Worm (Caenorhabditis elegans): Measurements from ENCODE around the gene C10F3.7.

C10F3.7 gene

ce11 chrV:5995598-5995997 is 8.9 kb upstream of the C10F3.7 start:
- TF ChIP-seq aha-1 (tag) (peak; percentile 17), daf-12 (tag; optimal IDR thresholded peaks at IDR 0.05) (no peak), daf-16 (GFP tag; optimal IDR thresholded peaks at IDR 0.05) (peak in 1 of 2 experiments; percentile 30), daf-16 (tag; optimal IDR thresholded peaks at IDR 0.05) (no peak)

- TF ChIP-seq ama-1 (optimal IDR thresholded peaks at IDR 0.05) (no peak), mdt-29 (GFP tag; IDR thresholded peaks at IDR 0.05) (no peak), dve-1 (tag; optimal IDR thresholded peaks at IDR 0.05; ENCODE audit: insufficient read depth) (peak; percentile 24), nhr-77 (tag; optimal IDR thresholded peaks at IDR 0.05) (peak; percentile 3), mdl-1 (tag; optimal IDR thresholded peaks at IDR 0.05) (peak in 1 of 2 experiments; percentile 43), daf-16 (GFP tag; optimal IDR thresholded peaks at IDR 0.05) (no peak), daf-16 (tag; optimal IDR thresholded peaks at IDR 0.05) (peak; percentile 68), ceh-20 (GFP tag; IDR thresholded peaks at IDR 0.05) (peak; percentile 49; the same call in 1 of the 2 replicates), hmg-1.1 (GFP tag; IDR thresholded peaks at IDR 0.05) (peak; percentile 69), nhr-28 (tag; optimal IDR thresholded peaks at IDR 0.05) (peak; percentile 80), nhr-6 (tag; optimal IDR thresholded peaks at IDR 0.05) (no peak), tra-1 (GFP tag; IDR thresholded peaks at IDR 0.05) (no peak), cey-2 (tag; optimal IDR thresholded peaks at IDR 0.05; ENCODE audit: borderline replicate concordance, insufficient read depth) (no peak), unc-62 (GFP tag; optimal IDR thresholded peaks at IDR 0.05 in 1 of 2) (peak in 1 of 2 experiments; percentile 97), unc-62 (tag; optimal IDR thresholded peaks at IDR 0.05) (no peak), nhr-237 (tag; optimal IDR thresholded peaks at IDR 0.05) (no peak), lin-38 (GFP tag; IDR thresholded peaks at IDR 0.05) (no peak), ceh-82 (tag; optimal IDR thresholded peaks at IDR 0.05) (no peak), T26A8.4 (GFP tag; IDR thresholded peaks at IDR 0.05) (no peak), mxl-3 (GFP tag; optimal IDR thresholded peaks at IDR 0.05) (peak; percentile 34), rbr-2 (tag; optimal IDR thresholded peaks at IDR 0.05) (peak; percentile 49), ceh-62 (tag; optimal IDR thresholded peaks at IDR 0.05) (no peak), T20F7.1 (GFP tag; optimal IDR thresholded peaks at IDR 0.05) (peak; percentile 30), aly-2 (tag; optimal IDR thresholded peaks at IDR 0.05) (no peak), set-16 (GFP tag; IDR thresholded peaks at IDR 0.05) (no peak), F44E2.7 (GFP tag; IDR thresholded peaks at IDR 0.05) (no peak), nhr-48 (tag; optimal IDR thresholded peaks at IDR 0.05) (peak; percentile 37), tag-97 (GFP tag; IDR thresholded peaks at IDR 0.05) (no peak), pha-4 (GFP tag; IDR thresholded peaks at IDR 0.05) (no peak), pha-4 (tag; optimal IDR thresholded peaks at IDR 0.05) (no peak), mep-1 (tag; optimal IDR thresholded peaks at IDR 0.05) (peak; percentile 67), hlh-30 (tag; optimal IDR thresholded peaks at IDR 0.05; ENCODE audit: insufficient read depth) (peak; percentile 78), dmd-6 (GFP tag; IDR thresholded peaks at IDR 0.05) (peak; percentile 65), Y5F2A.4 (GFP tag; optimal IDR thresholded peaks at IDR 0.05) (no peak), nhr-25 (tag; optimal IDR thresholded peaks at IDR 0.05; ENCODE audit: borderline replicate concordance, insufficient read depth) (no peak), jun-1 (tag; optimal IDR thresholded peaks at IDR 0.05) (no peak), ZK546.5 (tag; optimal IDR thresholded peaks at IDR 0.05) (no peak), duxl-1 (tag; optimal IDR thresholded peaks at IDR 0.05; ENCODE audit: poor library complexity) (no peak), Y105C5A.15 (GFP tag; IDR thresholded peaks at IDR 0.05) (no peak), pqm-1 (tag; optimal IDR thresholded peaks at IDR 0.05) (peak; percentile 61), ceh-44 (GFP tag; IDR thresholded peaks at IDR 0.05) (no peak), dpl-1 (GFP tag; optimal IDR thresholded peaks at IDR 0.05) (no peak), aha-1 (tag) (peak; percentile 96), ceh-28 (tag; optimal IDR thresholded peaks at IDR 0.05) (peak; percentile 27), zfp-2 (tag; optimal IDR thresholded peaks at IDR 0.05) (no peak), php-3 (GFP tag; IDR thresholded peaks at IDR 0.05) (peak; percentile 83), madf-5 (GFP tag; IDR thresholded peaks at IDR 0.05) (no peak), hif-1 (tag; optimal IDR thresholded peaks at IDR 0.05) (peak in 1 of 2 experiments; percentile 7)
These were observed 4.9 kb upstream of the C10F3.7 start for ce11 chrV:5991490-5992069.

All from whole organism, L4 larva.